Fruit fly (Drosophila melanogaster) whole organism, wandering third instar larva: Measurements from ENCODE around the gene Asator.

Source experiments
- Hnf4 ChIP-seq: fragments of 200-800 bp; sonication (Bioruptor generic); optimal IDR thresholded peaks from 2 replicates; lab custom pipeline; 2016; ENCODE audit warnings: missing biosample characterization, mild to moderate bottlenecking, missing genetic modification characterization
- dl ChIP-seq, 2 experiments: fragments of 175-275, 200-275 bp in 1 of 2; fragments of 200-275 bp in 1 of 2; sonication (Bioruptor generic); optimal IDR thresholded peaks; lab custom pipeline; 2018; ENCODE audit warnings: mild to moderate bottlenecking in 2 of 2, missing biosample characterization in 2 of 2, missing genetic modification characterization in 2 of 2, moderate library complexity in 2 of 2; ENCODE audit not compliant: partially characterized antibody in 2 of 2, insufficient read depth in 1 of 2
- fru ChIP-seq: fragments of 200-800 bp; sonication (Bioruptor generic); optimal IDR thresholded peaks from 3 replicates; lab custom pipeline; 2016; ENCODE audit warnings: missing biosample characterization, mild to moderate bottlenecking, missing genetic modification characterization
- jim ChIP-seq: fragments of 175-275, 200-325 bp; sonication (Bioruptor generic); optimal IDR thresholded peaks from 2 replicates; lab custom pipeline; 2016; ENCODE audit warnings: missing biosample characterization, mild to moderate bottlenecking, missing genetic modification characterization
- pan ChIP-seq: fragments of >200 bp; optimal IDR thresholded peaks from 2 replicates; lab custom pipeline; 2017
- sage ChIP-seq: fragments of 200-800 bp; sonication (Bioruptor generic); optimal IDR thresholded peaks from 2 replicates; lab custom pipeline; 2016; ENCODE audit warnings: missing biosample characterization, mild to moderate bottlenecking, missing genetic modification characterization

- TF ChIP-seq pan (lab: Kevin White, UChicago), result no peak
- no peak for TF ChIP-seq fru (GFP tag; lab: Kevin White, UChicago)
- no peak for TF ChIP-seq sage (GFP tag; lab: Kevin White, UChicago)
- no peak for TF ChIP-seq Hnf4 (GFP tag; lab: Kevin White, UChicago)
- TF ChIP-seq dl (GFP tag; optimal IDR thresholded peaks at IDR 0.05; lab: Kevin White, UChicago; ENCODE audit: insufficient read depth in 1 of 2, partially characterized antibody in 2 of 2), result no peak
- no peak for TF ChIP-seq jim (GFP tag; lab: Kevin White, UChicago)
Observed at dm6 chr4:423338-423737, 65.5 kb downstream of the Asator start.
